Worm (Caenorhabditis elegans) whole organism, L3 larva: ENCODE results near the gene snu-23.

Experiments used
- ZK546.5 ChIP-seq: sonication (generic microtip); optimal IDR thresholded peaks from 2 replicates; lab custom pipeline; 2017; ENCODE audit warnings: missing biosample characterization, missing genetic modification characterization
- aly-2 ChIP-seq: fragments of 150-350 bp; optimal IDR thresholded peaks from 2 replicates; lab custom pipeline; 2014; ENCODE audit warnings: missing biosample characterization, missing genetic modification characterization
- nhr-237 ChIP-seq: fragments of 150-350 bp; optimal IDR thresholded peaks from 2 replicates; lab custom pipeline; 2014; ENCODE audit warnings: missing biosample characterization, missing genetic modification characterization
- nhr-25 ChIP-seq: sonication (generic microtip); optimal IDR thresholded peaks from 2 replicates; lab custom pipeline; 2017; ENCODE audit warnings: missing biosample characterization, missing genetic modification characterization
- nhr-76 ChIP-seq: fragments of 150-350 bp; sonication (generic microtip); optimal IDR thresholded peaks from 5 replicates; lab custom pipeline; 2014; ENCODE audit warnings: missing biosample characterization, missing genetic modification characterization

ce11 chrIII:7729534-7730061, 40.3 kb downstream of the snu-23 start, which contains the start of gene ZK112.4:
- no peak for TF ChIP-seq aly-2 (tag; lab: Kevin White, UChicago)
- TF ChIP-seq nhr-237 (tag; lab: Kevin White, UChicago) = no peak
- peak; percentile 18 for TF ChIP-seq nhr-25 (tag; lab: Kevin White, UChicago)
- no peak for TF ChIP-seq nhr-76 (tag; lab: Kevin White, UChicago)
- no peak for TF ChIP-seq ZK546.5 (tag; lab: Kevin White, UChicago)
